Fruit fly (Drosophila melanogaster) whole organism, prepupa: ENCODE results near the gene TfIIA-L.
A peak's percentile ranks its signal among the peaks of the same experiment; 100 is the strongest.

ENCODE experiments used
- Blimp-1 ChIP-seq: fragments of 200-800 bp; sonication (Bioruptor generic); optimal IDR thresholded peaks from 3 replicates; lab custom pipeline; 2017; ENCODE audit warnings: missing biosample characterization, missing genetic modification characterization, mild to moderate bottlenecking, moderate library complexity, missing genetic modification reagents
- CG10631 ChIP-seq: fragments of 200-800 bp; sonication (Bioruptor generic); optimal IDR thresholded peaks from 2 replicates; lab custom pipeline; 2016; ENCODE audit warnings: missing biosample characterization, missing genetic modification characterization
- CG10669 ChIP-seq: fragments of 200-800 bp; sonication (Bioruptor generic); optimal IDR thresholded peaks from 3 replicates; lab custom pipeline; 2018; ENCODE audit warnings: missing biosample characterization, mild to moderate bottlenecking, missing genetic modification characterization, moderate library complexity
- CG11294 ChIP-seq: fragments of 200-800 bp; sonication (Bioruptor generic); IDR thresholded peaks from 2 replicates; pipeline ENCODE4 v1.3.6; 2022; ENCODE audit warnings: missing biosample characterization, missing genetic modification characterization
- CG11902 ChIP-seq: fragments of 200-800 bp; sonication (Bioruptor generic); optimal IDR thresholded peaks from 3 replicates; lab custom pipeline; 2016; ENCODE audit warnings: missing biosample characterization, missing genetic modification characterization
- CG15336 ChIP-seq: fragments of 200-800 bp; sonication (Bioruptor generic); IDR thresholded peaks from 2 replicates; pipeline ENCODE4 v1.3.6; 2022; ENCODE audit warnings: missing biosample characterization, missing genetic modification characterization
- CG3032 ChIP-seq: fragments of 200-800 bp; optimal IDR thresholded peaks from 2 replicates; lab custom pipeline; 2019; ENCODE audit warnings: missing biosample characterization, mild to moderate bottlenecking, missing genetic modification characterization, moderate library complexity
- CG31627 ChIP-seq: fragments of 200-800 bp; sonication (Bioruptor generic); optimal IDR thresholded peaks from 3 replicates; lab custom pipeline; 2016; ENCODE audit warnings: missing biosample characterization, missing genetic modification characterization
- CG32006 ChIP-seq: fragments of 200-800 bp; sonication (Bioruptor generic); optimal IDR thresholded peaks from 3 replicates; lab custom pipeline; 2017; ENCODE audit warnings: missing biosample characterization, mild to moderate bottlenecking, missing genetic modification characterization
- CG34406 ChIP-seq: fragments of 200-800 bp; sonication (Bioruptor generic); optimal IDR thresholded peaks from 3 replicates; lab custom pipeline; 2016; ENCODE audit warnings: missing biosample characterization, missing genetic modification characterization
- CG3919 ChIP-seq: fragments of 200-800 bp; sonication (Bioruptor generic); optimal IDR thresholded peaks from 3 replicates; lab custom pipeline; 2016; ENCODE audit warnings: missing biosample characterization, missing genetic modification characterization
- CG6163 ChIP-seq: fragments of 200-800 bp; sonication (Bioruptor generic); IDR thresholded peaks from 3 replicates; pipeline ENCODE4 v1.3.6; 2022; ENCODE audit warnings: missing biosample characterization, missing genetic modification characterization
- CG6276 ChIP-seq: fragments of 200-800 bp; sonication (Bioruptor generic); optimal IDR thresholded peaks from 2 replicates; lab custom pipeline; 2017; ENCODE audit warnings: missing biosample characterization, mild to moderate bottlenecking, missing genetic modification characterization
- CG6792 ChIP-seq: fragments of 200-800 bp; sonication (Bioruptor generic); optimal IDR thresholded peaks from 3 replicates; lab custom pipeline; 2016; ENCODE audit warnings: missing biosample characterization, missing genetic modification characterization
- CG6808 ChIP-seq: fragments of 200-800 bp; sonication (Bioruptor generic); optimal IDR thresholded peaks from 3 replicates; lab custom pipeline; 2017; ENCODE audit warnings: missing biosample characterization, missing genetic modification characterization, mild to moderate bottlenecking, moderate library complexity, missing genetic modification reagents
- CG8119 ChIP-seq: fragments of 200-800 bp; sonication (Bioruptor generic); IDR thresholded peaks from 3 replicates; pipeline ENCODE4 v1.3.6; 2022; ENCODE audit warnings: missing biosample characterization, missing genetic modification characterization
- CG8632 ChIP-seq: fragments of 200-800 bp; sonication (Bioruptor generic); optimal IDR thresholded peaks from 3 replicates; lab custom pipeline; 2016; ENCODE audit warnings: missing biosample characterization, missing genetic modification characterization
- Eip75B ChIP-seq: fragments of 200-800 bp; sonication (Bioruptor generic); optimal IDR thresholded peaks from 3 replicates; lab custom pipeline; 2016; ENCODE audit warnings: missing biosample characterization, missing genetic modification characterization
- Eip78C ChIP-seq: fragments of 200-800 bp; sonication (Bioruptor generic); peaks from one replicate; lab custom pipeline; 2016; ENCODE audit warnings: missing biosample characterization, missing genetic modification characterization
- Eip93F ChIP-seq: fragments of 200-800 bp; sonication (Bioruptor generic); optimal IDR thresholded peaks from 2 replicates; lab custom pipeline; 2016; ENCODE audit warnings: missing biosample characterization, mild to moderate bottlenecking, missing genetic modification characterization
- Gug ChIP-seq: fragments of 200-800 bp; sonication (Bioruptor generic); IDR thresholded peaks from 2 replicates; pipeline ENCODE4 v1.3.6; 2022; ENCODE audit warnings: missing biosample characterization, missing genetic modification characterization
- Hr38 ChIP-seq: sonication (Bioruptor generic); optimal IDR thresholded peaks from 2 replicates; lab custom pipeline; 2016; ENCODE audit warnings: missing biosample characterization, missing genetic modification characterization
- Hr39 ChIP-seq: fragments of 200-800 bp; sonication (Bioruptor generic); optimal IDR thresholded peaks from 2 replicates; lab custom pipeline; 2016; ENCODE audit warnings: missing biosample characterization, missing genetic modification characterization
- Hr4 ChIP-seq: fragments of 200-800 bp; sonication (Bioruptor generic); optimal IDR thresholded peaks from 3 replicates; lab custom pipeline; 2016; ENCODE audit warnings: missing biosample characterization, missing genetic modification characterization
- Lpt ChIP-seq: fragments of 200-800 bp; sonication (Bioruptor generic); optimal IDR thresholded peaks from 3 replicates; lab custom pipeline; 2016; ENCODE audit warnings: missing biosample characterization, missing genetic modification characterization
- Smox ChIP-seq: fragments of 200-800 bp; sonication (Bioruptor generic); optimal IDR thresholded peaks from 3 replicates; lab custom pipeline; 2016; ENCODE audit warnings: missing biosample characterization, missing genetic modification characterization
- Sox102F ChIP-seq: fragments of 200-800 bp; sonication (Bioruptor generic); optimal IDR thresholded peaks from 2 replicates; lab custom pipeline; 2016; ENCODE audit warnings: missing biosample characterization, mild to moderate bottlenecking, missing genetic modification characterization
- Sox14 ChIP-seq: fragments of 200-800 bp; sonication (Bioruptor generic); optimal IDR thresholded peaks from 3 replicates; lab custom pipeline; 2016; ENCODE audit warnings: missing biosample characterization, missing genetic modification characterization
- achi ChIP-seq: fragments of 200-800 bp; sonication (Bioruptor generic); optimal IDR thresholded peaks from 3 replicates; lab custom pipeline; 2016; ENCODE audit warnings: missing biosample characterization, missing genetic modification characterization
- cyc ChIP-seq: fragments of 200-800 bp; sonication (Bioruptor generic); optimal IDR thresholded peaks from 3 replicates; lab custom pipeline; 2016; ENCODE audit warnings: missing biosample characterization, missing genetic modification characterization
- dac ChIP-seq: fragments of 200-800 bp; sonication (Bioruptor generic); optimal IDR thresholded peaks from 2 replicates; lab custom pipeline; 2017; ENCODE audit warnings: missing biosample characterization, mild to moderate bottlenecking, missing genetic modification characterization
- eg ChIP-seq: fragments of 200-800 bp; sonication (Bioruptor generic); IDR thresholded peaks from 3 replicates; pipeline ENCODE4 v1.3.6; 2022; ENCODE audit warnings: missing biosample characterization, missing genetic modification characterization
- fd59A ChIP-seq: fragments of 200-800 bp; sonication (Bioruptor generic); optimal IDR thresholded peaks from 2 replicates; lab custom pipeline; 2017; ENCODE audit warnings: missing biosample characterization, mild to moderate bottlenecking, missing genetic modification characterization, missing genetic modification reagents
- fd85E ChIP-seq: fragments of 200-800 bp; sonication (Bioruptor generic); optimal IDR thresholded peaks from 3 replicates; lab custom pipeline; 2016; ENCODE audit warnings: missing biosample characterization, missing genetic modification characterization
- fkh ChIP-seq: fragments of 200-800 bp; sonication (Bioruptor generic); optimal IDR thresholded peaks from 3 replicates; lab custom pipeline; 2017; ENCODE audit warnings: missing biosample characterization, mild to moderate bottlenecking, missing genetic modification characterization, moderate library complexity
- net ChIP-seq: fragments of 200-800 bp; sonication (Bioruptor generic); optimal IDR thresholded peaks from 3 replicates; lab custom pipeline; 2016; ENCODE audit warnings: missing biosample characterization, missing genetic modification characterization
- pdm3 ChIP-seq: fragments of 200-800 bp; sonication (Bioruptor generic); optimal IDR thresholded peaks from 3 replicates; lab custom pipeline; 2016; ENCODE audit warnings: missing biosample characterization, missing genetic modification characterization
- salr ChIP-seq, 2 experiments: fragments of 200-800 bp; sonication (Bioruptor generic); optimal IDR thresholded peaks; 3 replicates each; lab custom pipeline; 2016 to 2018; ENCODE audit warnings: missing biosample characterization in 2 of 2, missing genetic modification characterization in 2 of 2, mild to moderate bottlenecking in 1 of 2
- spab ChIP-seq: fragments of 200-800 bp; sonication (Bioruptor generic); optimal IDR thresholded peaks from 2 replicates; lab custom pipeline; 2017; ENCODE audit warnings: missing biosample characterization, mild to moderate bottlenecking, missing genetic modification characterization, missing genetic modification reagents
- ss ChIP-seq, 2 experiments: fragments of 200-800 bp; sonication (Bioruptor generic); optimal IDR thresholded peaks; 2 replicates in 1 of 2; 3 replicates in 1 of 2; lab custom pipeline; 2017 to 2018; ENCODE audit warnings: mild to moderate bottlenecking in 2 of 2, missing biosample characterization in 2 of 2, missing genetic modification characterization in 2 of 2, moderate library complexity in 1 of 2
- svp ChIP-seq: fragments of 200-800 bp; sonication (Bioruptor generic); peaks from one replicate; lab custom pipeline; 2016; ENCODE audit warnings: missing biosample characterization, missing genetic modification characterization
- vri ChIP-seq: fragments of 200-800 bp; sonication (Bioruptor generic); optimal IDR thresholded peaks from 3 replicates; lab custom pipeline; 2016; ENCODE audit warnings: missing biosample characterization, mild to moderate bottlenecking, missing genetic modification characterization

The TfIIA-L gene

dm6 chr3R:27253136-27253920 is 2.4 kb downstream of the TfIIA-L start, which contains the start of gene pll (continued):
- no peak for TF ChIP-seq Eip75B
- no peak for TF ChIP-seq Hr38 (GFP tag; lab: Kevin White, UChicago)
- TF ChIP-seq CG8632 (GFP tag; lab: Kevin White, UChicago): peak; percentile 68
- TF ChIP-seq Sox102F (GFP tag; lab: Kevin White, UChicago): no peak
- TF ChIP-seq CG3919 (GFP tag; lab: Kevin White, UChicago): peak; percentile 89
- peak; percentile 82 for TF ChIP-seq cyc (GFP tag; lab: Kevin White, UChicago)
- TF ChIP-seq Hr39 (GFP tag; lab: Kevin White, UChicago): peak; percentile 81
- no peak for TF ChIP-seq Hr4 (GFP tag; lab: Kevin White, UChicago)
- no peak for TF ChIP-seq vri (GFP tag; lab: Kevin White, UChicago)
- peak; percentile 83 for TF ChIP-seq Sox14 (GFP tag; lab: Kevin White, UChicago)
- TF ChIP-seq Smox (GFP tag; lab: Kevin White, UChicago): peak; percentile 78
- TF ChIP-seq dac: no peak
- peak; percentile 85 for TF ChIP-seq CG31627
- TF ChIP-seq CG32006 (GFP tag; lab: Kevin White, UChicago): no peak
- no peak for TF ChIP-seq spab (GFP tag; lab: Kevin White, UChicago)
- peak; percentile 80 for TF ChIP-seq CG15336
- TF ChIP-seq Eip78C (GFP tag; lab: Kevin White, UChicago): peak; percentile 92
- no peak for TF ChIP-seq achi (GFP tag; lab: Kevin White, UChicago)
- TF ChIP-seq Eip93F (GFP tag; lab: Kevin White, UChicago): peak; percentile 58
- TF ChIP-seq CG6792 (GFP tag; lab: Kevin White, UChicago): peak; percentile 75
- TF ChIP-seq CG10669 (GFP tag; lab: Kevin White, UChicago): peak; percentile 65
- TF ChIP-seq net (GFP tag; lab: Kevin White, UChicago): peak; percentile 64
- peak; percentile 94 for TF ChIP-seq svp (GFP tag; lab: Kevin White, UChicago)

- TF ChIP-seq CG11902 (GFP tag; lab: Kevin White, UChicago) (no peak), fkh (peak; percentile 47), CG6276 (GFP tag; lab: Kevin White, UChicago) (no peak), Eip78C (GFP tag; lab: Kevin White, UChicago) (peak; percentile 42), vri (GFP tag; lab: Kevin White, UChicago) (no peak), CG10631 (no peak), CG8119 (no peak), ss (GFP tag; optimal IDR thresholded peaks at IDR 0.05; lab: Kevin White, UChicago) (no peak)
Observed at dm6 chr3R:27253921-27254376, 3.0 kb downstream of the TfIIA-L start.

dm6 chr3R:27263434-27264215 is 12.7 kb downstream of the TfIIA-L start, which contains the start of gene woc:
Gene woc (minus strand): TSS chr3R:27264055.
- TF ChIP-seq CG3919 (GFP tag; lab: Kevin White, UChicago): peak; percentile 86
- TF ChIP-seq Hr39 (GFP tag; lab: Kevin White, UChicago): peak; percentile 81
- TF ChIP-seq fd85E: peak; percentile 42
- TF ChIP-seq svp (GFP tag; lab: Kevin White, UChicago): no peak
- TF ChIP-seq CG6276 (GFP tag; lab: Kevin White, UChicago): peak; percentile 88
- peak; percentile 63 for TF ChIP-seq CG3032
- TF ChIP-seq Sox102F (GFP tag; lab: Kevin White, UChicago): no peak
- peak; percentile 89 for TF ChIP-seq CG6163 (GFP tag; lab: Robert Waterston, UW)
- peak; percentile 50 for TF ChIP-seq pdm3 (GFP tag; lab: Kevin White, UChicago)
- TF ChIP-seq CG6808 (GFP tag; lab: Kevin White, UChicago): peak; percentile 86
- peak; percentile 73 for TF ChIP-seq CG11294 (GFP tag; lab: Robert Waterston, UW)
- peak; percentile 82 for TF ChIP-seq dac
- peak in 1 of 2 experiments; percentile 56 for TF ChIP-seq salr (GFP tag; optimal IDR thresholded peaks at IDR 0.05; lab: Kevin White, UChicago)
- no peak for TF ChIP-seq Smox (GFP tag; lab: Kevin White, UChicago)
- TF ChIP-seq CG32006 (GFP tag; lab: Kevin White, UChicago): peak; percentile 92
- peak; percentile 67 for TF ChIP-seq CG34406 (GFP tag; lab: Kevin White, UChicago)
- TF ChIP-seq net (GFP tag; lab: Kevin White, UChicago): peak; percentile 87
- peak; percentile 77 for TF ChIP-seq Lpt (GFP tag; lab: Kevin White, UChicago)
- peak; percentile 90 to 92 for TF ChIP-seq ss (GFP tag; optimal IDR thresholded peaks at IDR 0.05; lab: Kevin White, UChicago)
- peak; percentile 69 for TF ChIP-seq Eip75B
- TF ChIP-seq Sox14 (GFP tag; lab: Kevin White, UChicago): peak; percentile 87
- peak; percentile 69 for TF ChIP-seq CG10669 (GFP tag; lab: Kevin White, UChicago)
- peak; percentile 91 for TF ChIP-seq eg (GFP tag; lab: Robert Waterston, UW)
- TF ChIP-seq CG6792 (GFP tag; lab: Kevin White, UChicago): peak; percentile 76
- TF ChIP-seq Eip78C (GFP tag; lab: Kevin White, UChicago): peak; percentile 93
- TF ChIP-seq CG10631: peak; percentile 57
- peak; percentile 94 for TF ChIP-seq fkh
- TF ChIP-seq fd59A (GFP tag; lab: Kevin White, UChicago): peak; percentile 70
- TF ChIP-seq Gug (GFP tag; lab: Robert Waterston, UW): peak; percentile 77
- TF ChIP-seq Blimp-1 (GFP tag; lab: Kevin White, UChicago): no peak
